Worm (Caenorhabditis elegans) whole organism, mixed stage, embryonic: ENCODE data around the gene C16C8.27.

ENCODE experiments used
- ces-1 ChIP-seq: fragments of 150-350 bp; optimal IDR thresholded peaks from 2 replicates; lab custom pipeline; 2014; ENCODE audit warnings: missing biosample characterization, missing genetic modification reagents, missing genetic modification characterization
- pha-4 ChIP-seq: fragments of 150-350 bp; optimal IDR thresholded peaks from 2 replicates; lab custom pipeline; 2018; ENCODE audit warnings: missing biosample characterization, missing genetic modification reagents, missing genetic modification characterization

DNA sequence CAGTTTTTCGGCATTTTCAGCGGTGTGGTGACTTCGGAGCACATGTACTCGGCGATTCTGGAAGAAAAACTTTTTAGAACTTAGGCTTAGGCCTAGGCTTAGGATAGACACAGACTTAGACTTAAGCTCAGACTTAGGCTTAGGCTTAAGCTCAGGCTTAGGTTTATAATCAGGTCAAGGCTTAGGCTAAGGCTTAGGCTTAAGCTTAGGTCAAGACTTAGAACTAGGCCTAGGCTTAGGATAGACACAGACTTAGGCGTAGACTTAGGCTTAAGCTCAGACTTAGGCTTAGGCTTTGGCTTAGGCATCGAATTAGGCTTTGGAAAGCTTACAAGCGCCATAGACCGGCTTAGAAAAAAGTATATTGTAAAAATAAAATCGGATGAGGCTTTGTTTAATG is 35.1 kb downstream of the C16C8.27 start:
- TF ChIP-seq pha-4 (tag; lab: Kevin White, UChicago) (no peak), ces-1 (GFP tag; lab: Kevin White, UChicago) (no peak)
